Worm (Caenorhabditis elegans) whole organism, L3 larva: ENCODE data around the gene R193.1.

ENCODE experiments used
- fkh-10 ChIP-seq: sonication (generic microtip); optimal IDR thresholded peaks from 2 replicates; lab custom pipeline; 2017; ENCODE audit warnings: missing biosample characterization, missing genetic modification reagents, missing genetic modification characterization
- lin-15B ChIP-seq: fragments of 150-350 bp; optimal IDR thresholded peaks from 2 replicates; lab custom pipeline; 2014; ENCODE audit warnings: missing biosample characterization, missing genetic modification characterization
- ztf-11 ChIP-seq: fragments of 150-350 bp; optimal IDR thresholded peaks from 2 replicates; lab custom pipeline; 2014; ENCODE audit warnings: missing biosample characterization, missing genetic modification characterization
- ztf-4 ChIP-seq: fragments of 150-350 bp; optimal IDR thresholded peaks from 2 replicates; lab custom pipeline; 2014; ENCODE audit warnings: missing biosample characterization, missing genetic modification characterization

- TF ChIP-seq fkh-10 (GFP tag; lab: Kevin White, UChicago), result no peak
- no peak for TF ChIP-seq lin-15B
- TF ChIP-seq ztf-11 (tag; lab: Kevin White, UChicago), result no peak
- no peak for TF ChIP-seq ztf-4 (tag; lab: Kevin White, UChicago)
Observed at ce11 chrX:1120326-1120725, 34.4 kb upstream of the R193.1 start.
